Worm (Caenorhabditis elegans) whole organism, L1 larva: ENCODE data around the gene C17F4.2.

ENCODE experiments used
- C16A3.4 ChIP-seq: fragments of 150-350 bp; optimal IDR thresholded peaks from 2 replicates; lab custom pipeline; 2014; ENCODE audit warnings: missing biosample characterization, missing genetic modification characterization
- aly-2 ChIP-seq: fragments of 150-350 bp; optimal IDR thresholded peaks from 2 replicates; lab custom pipeline; 2014; ENCODE audit warnings: missing biosample characterization, missing genetic modification characterization
- blmp-1 ChIP-seq: fragments of 150-350 bp; optimal IDR thresholded peaks from 2 replicates; lab custom pipeline; 2014; ENCODE audit warnings: missing biosample characterization, missing genetic modification characterization
- ceh-63 ChIP-seq: fragments of 200-800 bp; sonication (Bioruptor generic); optimal IDR thresholded peaks from 2 replicates; lab custom pipeline; 2018; ENCODE audit warnings: mild to moderate bottlenecking, missing genetic modification characterization, missing compliant biosample characterization
- ceh-8 ChIP-seq: fragments of 200-800 bp; sonication (Bioruptor generic); optimal IDR thresholded peaks from 2 replicates; lab custom pipeline; 2018; ENCODE audit warnings: mild to moderate bottlenecking, missing genetic modification characterization, moderate library complexity, missing compliant biosample characterization
- ceh-82 ChIP-seq, 3 experiments: fragments of 150-350 bp in 1 of 3; sonication (generic microtip) in 2 of 3; optimal IDR thresholded peaks; 2 replicates each; lab custom pipeline; 2014 to 2017; ENCODE audit warnings: missing biosample characterization in 3 of 3, missing genetic modification characterization in 3 of 3
- dpl-1 ChIP-seq, 3 experiments: fragments of 150-350 bp in 2 of 3; sonication (generic microtip) in 1 of 3; optimal IDR thresholded peaks; 2 replicates each; lab custom pipeline; 2014 to 2017; ENCODE audit warnings: missing biosample characterization in 3 of 3, missing genetic modification characterization in 3 of 3, missing genetic modification reagents in 3 of 3
- dsc-1 ChIP-seq: sonication (generic microtip); optimal IDR thresholded peaks from 2 replicates; lab custom pipeline; 2016; ENCODE audit warnings: mild to moderate bottlenecking, missing genetic modification characterization, missing compliant biosample characterization
- efl-1 ChIP-seq, 4 experiments: fragments of 150-350 bp; optimal IDR thresholded peaks in 3 of 4; peaks in 1 of 4; 1 replicate in 1 of 4; 2 replicates in 3 of 4; lab custom pipeline; 2014; ENCODE audit warnings: missing biosample characterization in 2 of 4, missing genetic modification characterization in 2 of 4, missing genetic modification reagents in 2 of 4
- egl-27 ChIP-seq, 2 experiments: fragments of 150-350 bp in 1 of 2; sonication (generic microtip); optimal IDR thresholded peaks; 3 replicates each; lab custom pipeline; 2017 to 2018; ENCODE audit warnings: missing biosample characterization in 2 of 2, missing genetic modification characterization in 2 of 2, missing genetic modification reagents in 2 of 2
- elt-2 ChIP-seq: sonication (generic microtip); optimal IDR thresholded peaks from 2 replicates; lab custom pipeline; 2016; ENCODE audit warnings: missing genetic modification characterization, mild to moderate bottlenecking, inconsistent platforms, missing compliant biosample characterization, missing genetic modification reagents
- elt-3 ChIP-seq, 6 experiments: fragments of 150-350 bp in 1 of 6; sonication (generic microtip); optimal IDR thresholded peaks; 2 replicates each; lab custom pipeline; 2017 to 2018; ENCODE audit warnings: missing biosample characterization in 6 of 6, missing genetic modification characterization in 6 of 6, inconsistent platforms in 1 of 6
- ets-5 ChIP-seq: fragments of 200-800 bp; sonication (Bioruptor generic); IDR thresholded peaks from 2 replicates; pipeline ENCODE4 v1.3.6; 2022; ENCODE audit warnings: missing genetic modification characterization, missing compliant biosample characterization
- fkh-4 ChIP-seq: sonication (generic microtip); optimal IDR thresholded peaks from 2 replicates; lab custom pipeline; 2016; ENCODE audit warnings: missing compliant biosample characterization, missing genetic modification characterization, borderline replicate concordance
- fos-1 ChIP-seq: fragments of 150-350 bp; optimal IDR thresholded peaks from 2 replicates; lab custom pipeline; 2014; ENCODE audit warnings: missing biosample characterization, missing genetic modification characterization
- grh-1 ChIP-seq: fragments of 200-800 bp; sonication (Bioruptor generic); IDR thresholded peaks from 2 replicates; pipeline ENCODE4 v1.3.6; 2022; ENCODE audit warnings: missing genetic modification reagents, missing genetic modification characterization, missing compliant biosample characterization
- isw-1 ChIP-seq: fragments of 200-800 bp; sonication (Bioruptor generic); IDR thresholded peaks from 2 replicates; pipeline ENCODE4 v1.3.6; 2022; ENCODE audit warnings: missing genetic modification characterization, missing compliant biosample characterization
- jun-1 ChIP-seq: fragments of 150-350 bp; optimal IDR thresholded peaks from 2 replicates; lab custom pipeline; 2014; ENCODE audit warnings: missing biosample characterization, missing genetic modification reagents, missing genetic modification characterization
- mep-1 ChIP-seq: fragments of 150-350 bp; optimal IDR thresholded peaks from 2 replicates; lab custom pipeline; 2014; ENCODE audit warnings: missing biosample characterization, missing genetic modification characterization
- nhr-84 ChIP-seq: sonication (generic microtip); optimal IDR thresholded peaks from 2 replicates; lab custom pipeline; 2017; ENCODE audit warnings: missing biosample characterization, missing genetic modification characterization
- pag-3 ChIP-seq: sonication (generic microtip); optimal IDR thresholded peaks from 2 replicates; lab custom pipeline; 2017; ENCODE audit warnings: missing genetic modification characterization, mild to moderate bottlenecking, missing compliant biosample characterization, antibody characterized with exemption, borderline replicate concordance; ENCODE audit not compliant: insufficient read depth
- pqm-1 ChIP-seq: sonication (generic microtip); optimal IDR thresholded peaks from 3 replicates; lab custom pipeline; 2017; ENCODE audit warnings: missing biosample characterization, missing genetic modification characterization
- swsn-7 ChIP-seq: sonication (generic microtip); optimal IDR thresholded peaks from 2 replicates; lab custom pipeline; 2016; ENCODE audit warnings: missing genetic modification characterization, missing compliant biosample characterization
- unc-86 ChIP-seq: sonication (generic microtip); optimal IDR thresholded peaks from 2 replicates; lab custom pipeline; 2016; ENCODE audit warnings: missing genetic modification characterization, missing compliant biosample characterization
- vab-15 ChIP-seq: sonication (generic microtip); optimal IDR thresholded peaks from 2 replicates; lab custom pipeline; 2017; ENCODE audit warnings: missing genotype, mild to moderate bottlenecking, missing genetic modification characterization, missing compliant biosample characterization
- xbp-1 ChIP-seq: sonication (generic microtip); optimal IDR thresholded peaks from 2 replicates; lab custom pipeline; 2016; ENCODE audit warnings: missing genetic modification characterization, missing compliant biosample characterization
- zip-4 ChIP-seq: fragments of 200-800 bp; sonication (Bioruptor generic); optimal IDR thresholded peaks from 2 replicates; lab custom pipeline; 2018; ENCODE audit warnings: mild to moderate bottlenecking, missing genetic modification characterization, moderate library complexity, missing compliant biosample characterization

C17F4.2 gene

ce11 chrII:3234725-3235124 is 13.7 kb upstream of the C17F4.2 start, which contains the start of gene C17F4.8:
Gene C17F4.8, minus strand, starts transcription at chrII:3234825.
- TF ChIP-seq isw-1 (GFP tag; lab: Robert Waterston, UW) (no peak), efl-1 (optimal IDR thresholded peaks at IDR 0.05; lab: Kevin White, UChicago) (no peak), efl-1 (GFP tag; optimal IDR thresholded peaks at IDR 0.05 in 1 of 2; lab: Kevin White, UChicago) (no peak), elt-2 (tag; lab: Kevin White, UChicago) (no peak), grh-1 (no peak), aly-2 (tag; lab: Kevin White, UChicago) (no peak)

ce11 chrII:3237038-3237521 is 11.4 kb upstream of the C17F4.2 start, which contains the start of the genes srz-67 and C17F4.11:
Gene srz-67, minus strand, starts transcription at chrII:3237138.
Gene C17F4.11, plus strand, starts transcription at chrII:3237471.
- TF ChIP-seq fkh-4 (tag; lab: Kevin White, UChicago) (no peak), aly-2 (tag; lab: Kevin White, UChicago) (no peak), vab-15 (tag; lab: Kevin White, UChicago) (no peak), efl-1 (optimal IDR thresholded peaks at IDR 0.05; lab: Kevin White, UChicago) (no peak), efl-1 (GFP tag; optimal IDR thresholded peaks at IDR 0.05 in 1 of 2; lab: Kevin White, UChicago) (peak in 1 of 2 experiments; percentile 65), ceh-8 (GFP tag; lab: Kevin White, UChicago) (no peak)

- TF ChIP-seq blmp-1 = peak; percentile 87
- no peak for TF ChIP-seq elt-3 (tag; optimal IDR thresholded peaks at IDR 0.05; lab: Kevin White, UChicago)
These were observed 8.3 kb upstream of the C17F4.2 start, which contains the start of gene C17F4.3 for ce11 chrII:3240207-3240606. Gene C17F4.3, plus strand, starts transcription at chrII:3240507.

ce11 chrII:3241842-3242241 is 6.6 kb upstream of the C17F4.2 start:
- no peak for TF ChIP-seq ceh-63 (GFP tag; lab: Kevin White, UChicago)
- no peak for TF ChIP-seq pqm-1 (tag; lab: Kevin White, UChicago)
- TF ChIP-seq unc-86 (tag; lab: Kevin White, UChicago) = no peak
- no peak for TF ChIP-seq egl-27 (tag; optimal IDR thresholded peaks at IDR 0.05; lab: Kevin White, UChicago)
- no peak for TF ChIP-seq ceh-8 (GFP tag; lab: Kevin White, UChicago)
- no peak for TF ChIP-seq mep-1 (tag; lab: Kevin White, UChicago)
- TF ChIP-seq ceh-82 (tag; optimal IDR thresholded peaks at IDR 0.05; lab: Kevin White, UChicago) = no peak
- TF ChIP-seq nhr-84 (tag; lab: Kevin White, UChicago) = no peak
- TF ChIP-seq dpl-1 (GFP tag; optimal IDR thresholded peaks at IDR 0.05; lab: Kevin White, UChicago) = no peak
- TF ChIP-seq dsc-1 = no peak
- TF ChIP-seq swsn-7 (tag; lab: Kevin White, UChicago) = no peak
- TF ChIP-seq fos-1 = no peak
- peak in 2 of 6 experiments; percentile 50 to 77 for TF ChIP-seq elt-3 (tag; optimal IDR thresholded peaks at IDR 0.05; lab: Kevin White, UChicago)
- no peak for TF ChIP-seq zip-4 (GFP tag; lab: Kevin White, UChicago)
- TF ChIP-seq blmp-1 = peak; percentile 99

ce11 chrII:3244070-3244469 is 4.4 kb upstream of the C17F4.2 start, which contains the start of gene C17F4.12:
Gene C17F4.12, minus strand, starts transcription at chrII:3244170.
- peak; percentile 85 for TF ChIP-seq blmp-1
- TF ChIP-seq C16A3.4 (tag; lab: Kevin White, UChicago) = no peak
- TF ChIP-seq swsn-7 (tag; lab: Kevin White, UChicago) = no peak
- TF ChIP-seq elt-3 (tag; optimal IDR thresholded peaks at IDR 0.05; lab: Kevin White, UChicago) = peak in 1 of 6 experiments; percentile 9
- TF ChIP-seq, all 84 proteins: peak for 2

ce11 chrII:3244758-3245157 is 3.7 kb upstream of the C17F4.2 start:
- TF ChIP-seq pag-3 = no peak
- no peak for TF ChIP-seq jun-1 (tag; lab: Kevin White, UChicago)
- TF ChIP-seq xbp-1 (tag; lab: Kevin White, UChicago) = no peak
- TF ChIP-seq isw-1 (GFP tag; lab: Robert Waterston, UW) = no peak
- TF ChIP-seq ets-5 (GFP tag; lab: Robert Waterston, UW) = no peak
